Worm (Caenorhabditis elegans): Measurements from ENCODE around the gene srh-208.
"Not testable (repeated sequence)": the region's sequence is repeated elsewhere in the genome, so short reads cannot be mapped to it uniquely, and the experiment has no call there.

srh-208 gene

DNA sequence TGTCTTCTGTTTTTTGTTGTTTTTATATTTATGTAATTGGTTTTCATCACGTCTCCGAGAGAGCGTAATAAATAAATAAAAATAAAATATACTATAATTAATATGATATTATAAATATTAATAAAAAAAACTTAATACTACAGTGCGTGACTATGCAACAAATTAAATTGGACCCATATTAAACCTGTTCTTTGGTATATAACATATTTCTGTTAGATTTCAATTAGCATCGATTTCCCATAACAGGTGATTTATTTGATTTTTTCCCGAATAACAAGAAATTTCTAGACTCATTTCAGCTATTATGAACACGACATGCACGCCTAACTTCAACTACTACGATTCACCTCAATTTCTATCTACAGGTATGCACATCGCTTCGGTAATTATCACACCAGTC lies at the start of gene srh-208:
Gene srh-208, plus strand, starts transcription at position 301 of the 400 bp plus-strand sequence.
- TF ChIP-seq ceh-83 (GFP tag; optimal IDR thresholded peaks at IDR 0.05); cnd-1 (tag; optimal IDR thresholded peaks at IDR 0.05); nhr-28 (tag; optimal IDR thresholded peaks at IDR 0.05): not testable (repeated sequence)

DNA sequence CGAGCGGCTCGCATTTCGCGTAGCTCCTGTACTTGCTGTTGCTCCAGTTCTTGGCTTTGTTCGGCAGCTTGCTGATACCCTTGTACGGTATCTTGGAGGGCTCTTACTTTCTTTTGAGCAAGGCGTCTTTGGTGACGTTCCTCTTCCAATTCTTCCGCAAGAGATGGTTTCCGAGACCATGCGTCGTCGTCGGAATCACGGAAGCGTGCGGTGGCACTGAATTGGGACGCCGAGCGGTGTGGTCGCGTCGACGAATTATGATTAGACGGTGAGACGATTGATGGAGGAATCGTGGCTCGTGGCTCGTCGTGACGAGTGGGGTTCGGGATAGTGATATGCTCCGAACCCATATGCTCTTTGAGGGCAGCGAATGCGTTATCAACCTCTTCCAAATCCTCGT lies 40.8 kb upstream of the srh-208 start:
- TF ChIP-seq snpc-4 (tag; optimal IDR thresholded peaks at IDR 0.05) (no peak), ces-1 (GFP tag; optimal IDR thresholded peaks at IDR 0.05) (no peak), ztf-11 (tag; optimal IDR thresholded peaks at IDR 0.05) (no peak), tbx-8 (GFP tag; optimal IDR thresholded peaks at IDR 0.05) (no peak), zip-8 (tag; optimal IDR thresholded peaks at IDR 0.05) (no peak), unc-39 (tag; optimal IDR thresholded peaks at IDR 0.05) (no peak), flh-1 (GFP tag; optimal IDR thresholded peaks at IDR 0.05) (no peak), lin-32 (GFP tag; optimal IDR thresholded peaks at IDR 0.05) (no peak)

DNA sequence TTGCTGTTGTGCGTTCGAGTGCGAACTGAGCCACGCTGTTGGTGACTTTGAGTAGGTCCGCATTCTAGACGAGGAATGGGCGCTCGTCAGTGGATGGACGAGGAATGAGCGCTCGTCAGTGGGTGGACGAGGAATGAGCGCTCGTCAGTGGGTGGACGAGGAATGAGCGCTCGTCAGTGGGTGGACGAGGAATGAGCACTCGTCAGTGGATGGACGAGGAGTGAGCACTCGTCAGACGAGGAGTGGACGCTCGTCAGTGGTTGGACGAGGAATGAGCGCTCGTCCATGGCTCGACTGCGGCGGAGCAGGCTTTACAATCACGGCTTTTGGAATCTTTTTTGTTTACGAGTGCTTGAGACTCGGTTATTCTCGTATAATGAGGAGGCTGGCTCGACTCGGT lies 38.7 kb upstream of the srh-208 start:
- TF ChIP-seq ceh-39 (tag; optimal IDR thresholded peaks at IDR 0.05) (no peak), mab-5 (tag; optimal IDR thresholded peaks at IDR 0.05) (no peak)

DNA sequence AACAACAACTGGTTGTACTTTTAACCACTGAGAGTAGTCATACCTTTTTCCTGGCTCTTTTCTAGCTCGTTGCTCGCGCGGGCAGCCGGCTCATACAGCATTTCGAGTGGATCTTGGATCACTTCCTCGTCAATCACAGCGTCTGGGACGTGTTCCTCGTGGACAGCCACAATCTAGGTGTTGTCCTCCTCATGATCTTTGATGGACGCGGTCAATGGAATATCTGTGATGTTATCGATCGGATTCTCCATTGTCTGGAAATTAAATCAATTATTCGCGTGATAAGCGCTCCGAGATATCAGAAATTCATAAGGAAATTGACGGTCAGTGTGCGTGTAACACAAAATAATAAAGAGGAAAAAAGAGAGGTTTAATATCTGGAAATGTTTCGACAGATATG lies 37.3 kb upstream of the srh-208 start, which contains the start of gene F21D9.8:
Gene F21D9.8, minus strand, starts transcription at position 101 of the 400 bp plus-strand sequence.
- no peak for TF ChIP-seq nhr-12 (tag; optimal IDR thresholded peaks at IDR 0.05)
- TF ChIP-seq elt-1 (tag; optimal IDR thresholded peaks at IDR 0.05; ENCODE audit: borderline replicate concordance, insufficient read depth): no peak

DNA sequence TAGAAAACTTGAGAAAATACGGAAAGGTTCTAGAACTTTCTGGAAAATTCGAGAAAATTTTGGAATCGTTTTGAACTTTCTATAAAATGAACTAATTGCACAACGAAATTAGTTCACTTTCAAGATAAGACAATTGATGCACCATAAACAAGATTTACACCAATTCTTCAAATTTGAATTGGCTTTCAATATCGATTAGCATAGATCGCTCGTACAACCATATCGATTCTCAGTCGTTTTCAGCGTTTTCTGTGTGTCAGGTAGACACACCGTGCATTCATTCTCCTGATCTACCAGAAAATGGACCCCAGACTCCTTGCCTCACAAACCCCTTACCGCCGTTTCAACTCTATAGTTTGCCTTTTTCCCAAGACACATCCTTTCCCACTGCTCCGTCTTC lies 34.8 kb upstream of the srh-208 start, which contains the start of gene fbxb-117:
Gene fbxb-117, plus strand, starts transcription at position 301 of the 400 bp plus-strand sequence.
- no peak for TF ChIP-seq nhr-76 (tag; optimal IDR thresholded peaks at IDR 0.05)
- no peak for TF ChIP-seq blmp-1 (tag; optimal IDR thresholded peaks at IDR 0.05)
- TF ChIP-seq M03D4.4 (tag; optimal IDR thresholded peaks at IDR 0.05): no peak
- no peak for TF ChIP-seq pha-4 (tag; optimal IDR thresholded peaks at IDR 0.05)
- no peak for TF ChIP-seq unc-62 (GFP tag; optimal IDR thresholded peaks at IDR 0.05)
- no peak for TF ChIP-seq ceh-83 (GFP tag; optimal IDR thresholded peaks at IDR 0.05)
- TF ChIP-seq lin-13 (tag; optimal IDR thresholded peaks at IDR 0.05): no peak
- TF ChIP-seq mls-2 (tag; optimal IDR thresholded peaks at IDR 0.05): no peak
- no peak for TF ChIP-seq elt-1 (tag; optimal IDR thresholded peaks at IDR 0.05; ENCODE audit: borderline replicate concordance, insufficient read depth)
- TF ChIP-seq mab-5 (tag; optimal IDR thresholded peaks at IDR 0.05): no peak

DNA sequence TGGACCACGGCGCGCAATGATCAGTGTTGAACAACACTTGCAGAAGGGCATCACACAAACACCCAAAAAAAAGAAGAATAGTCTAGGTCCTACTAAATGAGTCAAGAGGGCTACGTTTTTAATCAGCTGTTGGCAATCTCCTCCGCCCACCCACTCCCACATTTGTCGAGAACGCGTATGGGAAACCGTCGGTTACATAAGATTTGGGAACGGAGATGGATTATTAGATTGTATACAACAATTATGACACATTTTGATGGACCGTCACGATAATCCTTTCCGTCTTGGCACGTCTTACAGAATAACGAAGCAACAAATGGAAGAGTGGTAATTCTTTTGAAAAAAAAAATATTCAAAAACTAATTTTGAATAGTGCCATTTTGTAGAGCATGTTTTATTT lies 31.2 kb upstream of the srh-208 start:
- no peak for TF ChIP-seq cnd-1 (tag; optimal IDR thresholded peaks at IDR 0.05)
- TF ChIP-seq elt-1 (tag; optimal IDR thresholded peaks at IDR 0.05; ENCODE audit: borderline replicate concordance, insufficient read depth): peak; percentile 91
- peak; percentile 1 for TF ChIP-seq nhr-2 (tag; optimal IDR thresholded peaks at IDR 0.05)
- TF ChIP-seq ztf-11 (tag; optimal IDR thresholded peaks at IDR 0.05): no peak

DNA sequence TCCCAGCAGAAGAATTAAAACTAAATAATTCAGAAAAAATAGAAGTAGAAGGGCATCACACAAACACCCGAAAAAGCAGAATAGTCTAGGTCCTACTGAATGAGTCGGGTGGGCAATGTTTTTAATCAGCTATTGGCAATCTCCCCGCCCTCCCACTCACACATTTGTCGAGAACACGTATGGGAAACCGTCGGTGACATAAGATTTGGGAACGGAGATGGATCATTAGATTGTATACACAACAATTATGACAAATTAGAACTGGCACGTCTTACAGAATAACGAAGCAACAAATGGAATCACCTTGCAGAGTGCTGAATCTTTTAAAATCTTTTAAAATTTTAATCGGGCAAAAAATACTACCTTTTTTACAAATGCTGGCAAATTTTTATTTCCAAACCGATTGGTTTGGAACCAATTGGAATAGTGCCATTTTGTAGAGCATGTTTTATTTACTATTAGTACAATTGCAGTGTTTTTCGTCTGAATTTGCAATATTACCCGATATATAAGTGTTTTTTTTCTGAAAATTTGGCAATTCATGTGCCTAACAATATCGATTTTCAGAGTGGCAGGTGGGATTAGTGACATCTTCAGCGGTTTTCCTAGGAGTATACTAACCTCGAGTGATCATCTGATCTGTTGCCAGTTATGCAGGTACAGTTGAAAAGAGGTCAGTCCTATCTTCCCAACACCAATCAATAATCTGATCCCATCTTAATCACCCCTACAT lies 28.9 kb upstream of the srh-208 start, which contains the start of the genes F55C9.3 and fbxb-57:
Gene F55C9.3, minus strand, starts transcription at position 101 of the 733 bp plus-strand sequence.
Gene fbxb-57, plus strand, starts transcription at position 683 of the 733 bp plus-strand sequence.
- TF ChIP-seq blmp-1 (tag; optimal IDR thresholded peaks at IDR 0.05) (no peak), cnd-1 (tag; optimal IDR thresholded peaks at IDR 0.05) (no peak), elt-1 (tag; optimal IDR thresholded peaks at IDR 0.05; ENCODE audit: borderline replicate concordance, insufficient read depth) (peak; percentile 69), mep-1 (tag; optimal IDR thresholded peaks at IDR 0.05) (no peak), flh-1 (GFP tag; optimal IDR thresholded peaks at IDR 0.05) (no peak), lsy-2 (tag; optimal IDR thresholded peaks at IDR 0.05) (no peak)

DNA sequence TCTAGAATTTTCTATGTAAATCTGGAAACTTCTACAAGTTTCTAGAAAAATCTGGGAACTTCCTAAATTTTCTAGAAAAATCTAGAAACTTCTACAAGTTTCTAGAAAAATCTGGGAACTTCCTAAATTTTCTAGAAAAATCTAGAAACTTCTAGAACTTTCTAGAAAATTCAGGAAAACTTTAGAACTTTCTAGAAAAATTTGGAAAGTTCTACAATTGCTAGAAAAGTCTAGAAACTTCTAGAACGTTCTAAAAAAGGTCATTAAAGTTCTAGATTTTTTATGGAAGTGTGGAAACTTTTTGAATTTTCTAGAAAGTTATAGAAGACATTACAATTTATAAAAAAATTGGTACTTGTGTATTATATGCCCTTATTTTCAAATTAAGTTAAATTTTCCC lies 24.1 kb upstream of the srh-208 start, which contains the start of gene F55C9.5:
Gene F55C9.5, minus strand, starts transcription at position 101 of the 400 bp plus-strand sequence.
- TF ChIP-seq mls-2 (tag; optimal IDR thresholded peaks at IDR 0.05) (no peak), ceh-39 (tag; optimal IDR thresholded peaks at IDR 0.05) (no peak), pha-4 (tag; optimal IDR thresholded peaks at IDR 0.05) (no peak), bed-3 (GFP tag; optimal IDR thresholded peaks at IDR 0.05) (no peak), nhr-76 (tag; optimal IDR thresholded peaks at IDR 0.05) (no peak), blmp-1 (tag; optimal IDR thresholded peaks at IDR 0.05) (no peak), snpc-4 (tag; optimal IDR thresholded peaks at IDR 0.05) (no peak), drap-1 (GFP tag; optimal IDR thresholded peaks at IDR 0.05) (no peak), zip-8 (tag; optimal IDR thresholded peaks at IDR 0.05) (no peak), unc-120 (tag; optimal IDR thresholded peaks at IDR 0.05; ENCODE audit: poor library complexity, severe bottlenecking) (no peak), tbx-8 (GFP tag; optimal IDR thresholded peaks at IDR 0.05) (no peak), lsy-2 (tag; optimal IDR thresholded peaks at IDR 0.05) (no peak), ces-1 (GFP tag; optimal IDR thresholded peaks at IDR 0.05) (no peak), cnd-1 (tag; optimal IDR thresholded peaks at IDR 0.05) (no peak), mab-5 (tag; optimal IDR thresholded peaks at IDR 0.05) (no peak)

All from whole organism, mixed stage, embryonic.